Fruit fly (Drosophila melanogaster): ENCODE data around the gene Lsp2.

Gene Lsp2

dm6 chr3L:12118156-12118555 is 11.0 kb upstream of the Lsp2 start, which contains the start of gene ssp:
ssp (plus strand) TSS chr3L:12118257.
- no peak for TF ChIP-seq CG1620 (GFP tag; optimal IDR thresholded peaks at IDR 0.05)
- TF ChIP-seq Mnt (GFP tag; optimal IDR thresholded peaks at IDR 0.05): peak; percentile 1

- no peak for TF ChIP-seq CG7101 (tag; optimal IDR thresholded peaks at IDR 0.05)
- TF ChIP-seq kay (GFP tag; ENCODE audit: borderline replicate concordance): no peak
- TF ChIP-seq CG1620 (GFP tag; optimal IDR thresholded peaks at IDR 0.05): no peak
- no peak for TF ChIP-seq Mnt (GFP tag; optimal IDR thresholded peaks at IDR 0.05)
- TF ChIP-seq Clk (GFP tag; optimal IDR thresholded peaks at IDR 0.05): no peak
- no peak for TF ChIP-seq cnc (optimal IDR thresholded peaks at IDR 0.05)
- TF ChIP-seq CG7045 (GFP tag; optimal IDR thresholded peaks at IDR 0.05): no peak
- TF ChIP-seq Crg-1 (GFP tag; optimal IDR thresholded peaks at IDR 0.05): no peak
- TF ChIP-seq Hr96 (GFP tag; optimal IDR thresholded peaks at IDR 0.05): no peak
- no peak for TF ChIP-seq CG33017 (tag; optimal IDR thresholded peaks at IDR 0.05)
- TF ChIP-seq bab1 (GFP tag; optimal IDR thresholded peaks at IDR 0.05): no peak
- TF ChIP-seq CG5204 (GFP tag; optimal IDR thresholded peaks at IDR 0.05): no peak
- no peak for TF ChIP-seq CG12768 (GFP tag; optimal IDR thresholded peaks at IDR 0.05)
- no peak for TF ChIP-seq toe (GFP tag; optimal IDR thresholded peaks at IDR 0.05)
- TF ChIP-seq pad (GFP tag; optimal IDR thresholded peaks at IDR 0.05): no peak
- no peak for TF ChIP-seq CG11617 (GFP tag; optimal IDR thresholded peaks at IDR 0.05)
- TF ChIP-seq ovo (GFP tag; optimal IDR thresholded peaks at IDR 0.05): no peak
- no peak for TF ChIP-seq cic (GFP tag; optimal IDR thresholded peaks at IDR 0.05)
- TF ChIP-seq CG14711 (tag; optimal IDR thresholded peaks at IDR 0.05): no peak
- no peak for TF ChIP-seq tj (GFP tag; optimal IDR thresholded peaks at IDR 0.05)
Measured at dm6 chr3L:12118631-12119030, 10.6 kb upstream of the Lsp2 start.

dm6 chr3L:12119875-12120485 is 9.2 kb upstream of the Lsp2 start, which contains the start of gene CG11560:
CG11560 (plus strand) TSS chr3L:12120019.
- peak; percentile 25 for TF ChIP-seq bab1 (GFP tag; optimal IDR thresholded peaks at IDR 0.05)
- no peak for TF ChIP-seq CG11617 (GFP tag; optimal IDR thresholded peaks at IDR 0.05)
- no peak for TF ChIP-seq cic (GFP tag; optimal IDR thresholded peaks at IDR 0.05)
- no peak for TF ChIP-seq Crg-1 (GFP tag; optimal IDR thresholded peaks at IDR 0.05)
- no peak for TF ChIP-seq CG7101 (tag; optimal IDR thresholded peaks at IDR 0.05)
- TF ChIP-seq pad (GFP tag; optimal IDR thresholded peaks at IDR 0.05): no peak
- peak; percentile 3 for TF ChIP-seq CG14711 (tag; optimal IDR thresholded peaks at IDR 0.05)

dm6 chr3L:12122891-12123290 is 6.3 kb upstream of the Lsp2 start:
- no peak for TF ChIP-seq toe (GFP tag; optimal IDR thresholded peaks at IDR 0.05)
- TF ChIP-seq CG7101 (tag; optimal IDR thresholded peaks at IDR 0.05): no peak
- no peak for TF ChIP-seq CG14711 (tag; optimal IDR thresholded peaks at IDR 0.05)
- TF ChIP-seq bab1 (GFP tag; optimal IDR thresholded peaks at IDR 0.05): no peak
- TF ChIP-seq Clk (GFP tag; optimal IDR thresholded peaks at IDR 0.05): no peak
- no peak for TF ChIP-seq CG7045 (GFP tag; optimal IDR thresholded peaks at IDR 0.05)
- TF ChIP-seq Crg-1 (GFP tag; optimal IDR thresholded peaks at IDR 0.05): no peak
- TF ChIP-seq CG1620 (GFP tag; optimal IDR thresholded peaks at IDR 0.05): no peak
- TF ChIP-seq cnc (optimal IDR thresholded peaks at IDR 0.05): no peak
- no peak for TF ChIP-seq CG11617 (GFP tag; optimal IDR thresholded peaks at IDR 0.05)
- no peak for TF ChIP-seq pad (GFP tag; optimal IDR thresholded peaks at IDR 0.05)

dm6 chr3L:12124138-12124583 is 5.0 kb upstream of the Lsp2 start:
- TF ChIP-seq kay (GFP tag; ENCODE audit: borderline replicate concordance) (no peak), CG33017 (tag; optimal IDR thresholded peaks at IDR 0.05) (peak; percentile 18), tj (GFP tag; optimal IDR thresholded peaks at IDR 0.05) (peak; percentile 62), toe (GFP tag; optimal IDR thresholded peaks at IDR 0.05) (no peak), pad (GFP tag; optimal IDR thresholded peaks at IDR 0.05) (peak; percentile 54), bab1 (GFP tag; optimal IDR thresholded peaks at IDR 0.05) (peak; percentile 31), Clk (GFP tag; optimal IDR thresholded peaks at IDR 0.05) (no peak), ovo (GFP tag; optimal IDR thresholded peaks at IDR 0.05) (no peak), CG12768 (GFP tag; optimal IDR thresholded peaks at IDR 0.05) (peak; percentile 87), Mnt (GFP tag; optimal IDR thresholded peaks at IDR 0.05) (peak; percentile 94), Crg-1 (GFP tag; optimal IDR thresholded peaks at IDR 0.05) (no peak), CG7045 (GFP tag; optimal IDR thresholded peaks at IDR 0.05) (peak; percentile 20), CG11617 (GFP tag; optimal IDR thresholded peaks at IDR 0.05) (no peak), CG7101 (tag; optimal IDR thresholded peaks at IDR 0.05) (peak; percentile 50), Hr96 (GFP tag; optimal IDR thresholded peaks at IDR 0.05) (no peak), cic (GFP tag; optimal IDR thresholded peaks at IDR 0.05) (peak; percentile 87), cnc (optimal IDR thresholded peaks at IDR 0.05) (no peak), CG5204 (GFP tag; optimal IDR thresholded peaks at IDR 0.05) (no peak), CG1620 (GFP tag; optimal IDR thresholded peaks at IDR 0.05) (no peak), CG14711 (tag; optimal IDR thresholded peaks at IDR 0.05) (peak; percentile 64)

- peak; percentile 96 for TF ChIP-seq Mnt (GFP tag; optimal IDR thresholded peaks at IDR 0.05)
- peak; percentile 88 for TF ChIP-seq pad (GFP tag; optimal IDR thresholded peaks at IDR 0.05)
- TF ChIP-seq cic (GFP tag; optimal IDR thresholded peaks at IDR 0.05): peak; percentile 82
- peak; percentile 93 for TF ChIP-seq ovo (GFP tag; optimal IDR thresholded peaks at IDR 0.05)
- TF ChIP-seq Clk (GFP tag; optimal IDR thresholded peaks at IDR 0.05): peak; percentile 80
- TF ChIP-seq CG1620 (GFP tag; optimal IDR thresholded peaks at IDR 0.05): peak; percentile 95
- peak; percentile 97 for TF ChIP-seq CG7101 (tag; optimal IDR thresholded peaks at IDR 0.05)
- peak; percentile 88 for TF ChIP-seq CG33017 (tag; optimal IDR thresholded peaks at IDR 0.05)
- peak; percentile 93 for TF ChIP-seq CG12768 (GFP tag; optimal IDR thresholded peaks at IDR 0.05)
- TF ChIP-seq bab1 (GFP tag; optimal IDR thresholded peaks at IDR 0.05): peak; percentile 96
- TF ChIP-seq CG5204 (GFP tag; optimal IDR thresholded peaks at IDR 0.05): no peak
- TF ChIP-seq tj (GFP tag; optimal IDR thresholded peaks at IDR 0.05): peak; percentile 76
- peak; percentile 96 for TF ChIP-seq CG11617 (GFP tag; optimal IDR thresholded peaks at IDR 0.05)
- TF ChIP-seq kay (GFP tag; ENCODE audit: borderline replicate concordance): no peak
- peak; percentile 85 for TF ChIP-seq CG14711 (tag; optimal IDR thresholded peaks at IDR 0.05)
- no peak for TF ChIP-seq cnc (optimal IDR thresholded peaks at IDR 0.05)
- peak; percentile 96 for TF ChIP-seq CG7045 (GFP tag; optimal IDR thresholded peaks at IDR 0.05)
- no peak for TF ChIP-seq toe (GFP tag; optimal IDR thresholded peaks at IDR 0.05)
- peak; percentile 96 for TF ChIP-seq Crg-1 (GFP tag; optimal IDR thresholded peaks at IDR 0.05)
- peak; percentile 93 for TF ChIP-seq Hr96 (GFP tag; optimal IDR thresholded peaks at IDR 0.05)
Measured at dm6 chr3L:12124975-12125374, 4.2 kb upstream of the Lsp2 start, which contains the start of gene yps. yps (minus strand) TSS chr3L:12125150.
